Worm (Caenorhabditis elegans) whole organism, L2 larva: ENCODE data around the gene skr-10.

Source experiments
- C34F6.9 ChIP-seq: fragments of 150-350 bp; optimal IDR thresholded peaks from 2 replicates; lab custom pipeline; 2014; ENCODE audit warnings: missing biosample characterization, missing genetic modification characterization
- F13H6.1 ChIP-seq: sonication (generic microtip); optimal IDR thresholded peaks from 2 replicates; lab custom pipeline; 2016; ENCODE audit warnings: missing genetic modification characterization, missing compliant biosample characterization
- R02D3.7 ChIP-seq: fragments of 150-350 bp; optimal IDR thresholded peaks from 2 replicates; lab custom pipeline; 2014; ENCODE audit warnings: missing biosample characterization, missing genetic modification characterization
- Y55F3AM.14 ChIP-seq: fragments of 200-800 bp; sonication (Bioruptor generic); optimal IDR thresholded peaks from 2 replicates; lab custom pipeline; 2018; ENCODE audit warnings: mild to moderate bottlenecking, missing genetic modification characterization, missing compliant biosample characterization
- ZK546.5 ChIP-seq: sonication (generic microtip); optimal IDR thresholded peaks from 2 replicates; lab custom pipeline; 2017; ENCODE audit warnings: missing biosample characterization, missing genetic modification characterization
- alr-1 ChIP-seq: fragments of 150-350 bp; optimal IDR thresholded peaks from 2 replicates; lab custom pipeline; 2014; ENCODE audit warnings: missing biosample characterization, missing genetic modification characterization
- ama-1 ChIP-seq: fragments of 150-350 bp; optimal IDR thresholded peaks from 2 replicates; lab custom pipeline; 2018; ENCODE audit warnings: inconsistent platforms
- blmp-1 ChIP-seq: sonication (generic microtip); optimal IDR thresholded peaks from 2 replicates; lab custom pipeline; 2017; ENCODE audit warnings: missing genetic modification characterization, mild to moderate bottlenecking, missing compliant biosample characterization, antibody characterized with exemption, moderate library complexity; ENCODE audit not compliant: insufficient read depth
- ceh-82 ChIP-seq: fragments of 150-350 bp; optimal IDR thresholded peaks from 2 replicates; lab custom pipeline; 2014; ENCODE audit warnings: missing biosample characterization, missing genetic modification characterization
- dmd-4 ChIP-seq: sonication (generic microtip); optimal IDR thresholded peaks from 2 replicates; lab custom pipeline; 2017; ENCODE audit warnings: missing biosample characterization, missing genetic modification characterization
- egl-27 ChIP-seq: sonication (generic microtip); optimal IDR thresholded peaks from 3 replicates; lab custom pipeline; 2017; ENCODE audit warnings: missing biosample characterization, missing genetic modification reagents, missing genetic modification characterization
- elt-1 ChIP-seq: fragments of 150-350 bp; optimal IDR thresholded peaks from 2 replicates; lab custom pipeline; 2014; ENCODE audit warnings: missing biosample characterization, missing genetic modification characterization
- fos-1 ChIP-seq: fragments of 150-350 bp; optimal IDR thresholded peaks from 2 replicates; lab custom pipeline; 2014; ENCODE audit warnings: missing biosample characterization, missing genetic modification characterization
- gmeb-1 ChIP-seq: fragments of 150-350 bp; optimal IDR thresholded peaks from 2 replicates; lab custom pipeline; 2014; ENCODE audit warnings: missing biosample characterization, missing genetic modification characterization
- lin-11 ChIP-seq: fragments of 150-350 bp; sonication (generic microtip); optimal IDR thresholded peaks from 2 replicates; lab custom pipeline; 2014; ENCODE audit warnings: missing biosample characterization, missing genetic modification characterization, inconsistent platforms, mixed read lengths
- lin-13 ChIP-seq: fragments of 150-350 bp; optimal IDR thresholded peaks from 2 replicates; lab custom pipeline; 2014; ENCODE audit warnings: missing biosample characterization, missing genetic modification reagents, missing genetic modification characterization
- lsy-2 ChIP-seq, 2 experiments: fragments of 150-350 bp in 1 of 2; sonication (generic microtip) in 1 of 2; optimal IDR thresholded peaks; 2 replicates each; lab custom pipeline; 2014 to 2017; ENCODE audit warnings: missing biosample characterization in 2 of 2, missing genetic modification characterization in 2 of 2
- mdl-1 ChIP-seq, 2 experiments: fragments of 150-350 bp in 1 of 2; sonication (generic microtip) in 1 of 2; optimal IDR thresholded peaks; 2 replicates each; lab custom pipeline; 2017; ENCODE audit warnings: missing biosample characterization in 2 of 2, missing genetic modification characterization in 2 of 2
- nhr-10 ChIP-seq: sonication (generic microtip); optimal IDR thresholded peaks from 2 replicates; lab custom pipeline; 2017; ENCODE audit warnings: missing biosample characterization, missing genetic modification characterization
- nhr-11 ChIP-seq: fragments of 150-350 bp; optimal IDR thresholded peaks from 2 replicates; lab custom pipeline; 2014; ENCODE audit warnings: missing biosample characterization, missing genetic modification characterization
- nhr-129 ChIP-seq: fragments of 150-350 bp; optimal IDR thresholded peaks from 2 replicates; lab custom pipeline; 2014; ENCODE audit warnings: missing biosample characterization, missing genetic modification characterization
- nhr-23 ChIP-seq: fragments of 150-350 bp; optimal IDR thresholded peaks from 2 replicates; lab custom pipeline; 2014; ENCODE audit warnings: missing biosample characterization, missing genetic modification reagents, missing genetic modification characterization
- nhr-237 ChIP-seq: fragments of 150-350 bp; optimal IDR thresholded peaks from 2 replicates; lab custom pipeline; 2014; ENCODE audit warnings: missing biosample characterization, missing genetic modification characterization
- nhr-77 ChIP-seq: fragments of 150-350 bp; optimal IDR thresholded peaks from 2 replicates; lab custom pipeline; 2014; ENCODE audit warnings: missing biosample characterization, missing genetic modification characterization
- peb-1 ChIP-seq: fragments of 150-350 bp; optimal IDR thresholded peaks from 2 replicates; lab custom pipeline; 2014; ENCODE audit warnings: missing biosample characterization, missing genetic modification characterization
- skn-1 ChIP-seq: sonication (generic microtip); optimal IDR thresholded peaks from 2 replicates; lab custom pipeline; 2017; ENCODE audit warnings: missing biosample characterization, missing genetic modification characterization
- sma-3 ChIP-seq: sonication (generic microtip); optimal IDR thresholded peaks from 2 replicates; lab custom pipeline; 2016; ENCODE audit warnings: missing genetic modification reagents, missing genetic modification characterization, missing compliant biosample characterization
- sma-9 ChIP-seq, 2 experiments: fragments of 150-350 bp in 1 of 2; sonication (generic microtip) in 1 of 2; optimal IDR thresholded peaks; 2 replicates each; lab custom pipeline; 2014 to 2016; ENCODE audit warnings: missing genetic modification characterization in 2 of 2, mild to moderate bottlenecking in 1 of 2, missing biosample characterization in 1 of 2, missing compliant biosample characterization in 1 of 2, missing genetic modification reagents in 1 of 2, moderate library complexity in 1 of 2
- snpc-4 ChIP-seq: fragments of 150-350 bp; optimal IDR thresholded peaks from 2 replicates; lab custom pipeline; 2014; ENCODE audit warnings: missing biosample characterization, missing genetic modification characterization
- unc-39 ChIP-seq: fragments of 150-350 bp; optimal IDR thresholded peaks from 2 replicates; lab custom pipeline; 2014; ENCODE audit warnings: missing biosample characterization, missing genetic modification characterization
- unc-55 ChIP-seq: fragments of 150-350 bp; sonication (generic microtip); optimal IDR thresholded peaks from 3 replicates; lab custom pipeline; 2014; ENCODE audit warnings: missing biosample characterization, missing genetic modification reagents, missing genetic modification characterization
- unc-62 ChIP-seq: fragments of 150-350 bp; optimal IDR thresholded peaks from 2 replicates; lab custom pipeline; 2014; ENCODE audit warnings: missing biosample characterization, missing genetic modification reagents, missing genetic modification characterization
- zag-1 ChIP-seq: fragments of 150-350 bp; optimal IDR thresholded peaks from 2 replicates; lab custom pipeline; 2014; ENCODE audit warnings: missing biosample characterization, missing genetic modification characterization
- ztf-11 ChIP-seq: sonication (generic microtip); optimal IDR thresholded peaks from 2 replicates; lab custom pipeline; 2017; ENCODE audit warnings: missing biosample characterization, missing genetic modification characterization
- ztf-4 ChIP-seq: fragments of 150-350 bp; optimal IDR thresholded peaks from 2 replicates; lab custom pipeline; 2014; ENCODE audit warnings: missing biosample characterization, missing genetic modification characterization

The skr-10 gene

DNA sequence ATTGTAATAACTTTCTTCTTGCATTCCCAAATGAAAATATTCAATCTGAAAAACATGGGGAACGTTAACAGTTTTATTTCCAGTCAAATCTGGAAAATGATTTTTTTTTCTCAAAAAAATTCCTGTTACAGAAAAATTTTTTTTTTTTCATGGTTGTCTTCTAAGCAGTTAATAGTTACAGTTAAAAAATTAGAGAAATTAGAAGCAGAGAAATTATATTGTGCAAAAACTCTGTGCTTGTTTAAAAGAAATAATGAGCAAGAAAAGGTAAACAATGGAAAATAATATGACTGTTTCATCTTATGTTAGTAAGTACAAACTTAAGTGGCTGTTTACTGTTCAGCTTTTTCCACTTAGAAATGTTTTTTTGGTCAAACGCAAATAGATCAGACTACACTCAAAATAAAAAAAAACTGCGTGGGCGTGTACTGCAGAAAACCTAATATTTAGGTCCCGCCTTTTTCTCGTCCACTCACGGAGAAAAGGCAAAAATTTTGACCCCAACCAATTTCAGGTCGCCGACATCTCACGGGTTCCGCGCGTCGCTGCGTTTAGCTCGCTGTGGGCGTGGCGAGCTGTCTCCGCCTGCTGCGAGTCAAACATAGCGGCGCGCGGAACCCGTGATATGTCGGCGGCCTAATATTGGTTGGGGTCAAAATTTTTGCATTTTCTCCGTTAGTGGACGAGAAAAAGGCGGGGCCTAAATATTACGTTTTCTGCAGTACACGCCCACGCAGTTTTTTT, 4.4 kb downstream of the skr-10 start, which contains the start of gene ifas-3:
Gene ifas-3 (minus strand): TSS at position 51 of the 744 bp plus-strand sequence.
- no peak for TF ChIP-seq unc-62
- no peak for TF ChIP-seq alr-1 (tag; lab: Kevin White, UChicago)
- no peak for TF ChIP-seq peb-1
- TF ChIP-seq R02D3.7: no peak
- TF ChIP-seq unc-55 (GFP tag; lab: Kevin White, UChicago): no peak
- TF ChIP-seq mdl-1 (tag; optimal IDR thresholded peaks at IDR 0.05; lab: Kevin White, UChicago): no peak
- no peak for TF ChIP-seq C34F6.9 (tag; lab: Kevin White, UChicago)
- TF ChIP-seq nhr-10 (tag; lab: Kevin White, UChicago): no peak
- no peak for TF ChIP-seq dmd-4
- no peak for TF ChIP-seq ztf-4 (tag; lab: Kevin White, UChicago)
- TF ChIP-seq lin-13 (GFP tag; lab: Kevin White, UChicago): no peak
- TF ChIP-seq lin-11 (tag; lab: Kevin White, UChicago): no peak

DNA sequence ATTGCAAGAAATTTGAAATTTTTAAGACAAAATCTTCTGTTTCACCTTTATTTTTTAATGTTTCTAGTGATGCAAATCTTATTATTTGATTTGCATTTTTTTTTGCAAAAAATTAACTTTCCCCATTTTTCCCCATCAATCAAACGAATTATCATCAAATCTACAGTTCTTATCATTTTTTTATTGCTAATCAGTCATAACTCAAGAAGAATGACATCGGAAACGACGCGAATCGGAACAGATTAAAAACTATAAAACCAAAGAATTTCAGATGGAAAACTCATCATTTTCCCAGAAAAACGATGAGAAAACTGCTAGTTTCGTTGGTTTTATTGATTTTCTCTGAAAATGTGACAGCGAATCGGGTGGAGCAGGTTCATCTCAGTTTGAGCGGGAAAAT, 5.0 kb downstream of the skr-10 start, which contains the start of gene Y105C5B.15:
Gene Y105C5B.15 (plus strand): TSS at position 297 of the 400 bp plus-strand sequence.
- TF ChIP-seq fos-1 (tag; lab: Kevin White, UChicago) (peak; percentile 67), unc-55 (GFP tag; lab: Kevin White, UChicago) (no peak)
- TF ChIP-seq, all 48 proteins: peak for 1

- TF ChIP-seq snpc-4 (tag; lab: Kevin White, UChicago): no peak
- no peak for TF ChIP-seq ztf-11 (tag; lab: Kevin White, UChicago)
- TF ChIP-seq nhr-10 (tag; lab: Kevin White, UChicago): no peak
- no peak for TF ChIP-seq elt-1
- no peak for TF ChIP-seq unc-39 (tag; lab: Kevin White, UChicago)
- TF ChIP-seq nhr-237: no peak
- TF ChIP-seq sma-3: no peak
- TF ChIP-seq nhr-23 (tag; lab: Kevin White, UChicago): no peak
- TF ChIP-seq nhr-77 (tag; lab: Kevin White, UChicago): no peak
- TF ChIP-seq R02D3.7: no peak
- no peak for TF ChIP-seq skn-1 (tag; lab: Kevin White, UChicago)
- TF ChIP-seq unc-62: no peak
- no peak for TF ChIP-seq C34F6.9 (tag; lab: Kevin White, UChicago)
- no peak for TF ChIP-seq ZK546.5 (tag; lab: Kevin White, UChicago)
- no peak for TF ChIP-seq F13H6.1
- no peak for TF ChIP-seq ama-1 (lab: Kevin White, UChicago)
- no peak for TF ChIP-seq gmeb-1
- TF ChIP-seq zag-1: no peak
- no peak for TF ChIP-seq nhr-11 (tag; lab: Kevin White, UChicago)
Observed at ce11 chrIV:15953689-15954088, 7.1 kb downstream of the skr-10 start.

- TF ChIP-seq egl-27 (tag; lab: Kevin White, UChicago): no peak
- TF ChIP-seq gmeb-1: no peak
- no peak for TF ChIP-seq sma-9 (GFP tag; optimal IDR thresholded peaks at IDR 0.05; lab: Kevin White, UChicago)
- TF ChIP-seq sma-9 (tag; optimal IDR thresholded peaks at IDR 0.05; lab: Kevin White, UChicago): no peak
- no peak for TF ChIP-seq ztf-4 (tag; lab: Kevin White, UChicago)
- TF ChIP-seq snpc-4 (tag; lab: Kevin White, UChicago): no peak
Observed at ce11 chrIV:15955349-15955748, 8.7 kb downstream of the skr-10 start.

DNA sequence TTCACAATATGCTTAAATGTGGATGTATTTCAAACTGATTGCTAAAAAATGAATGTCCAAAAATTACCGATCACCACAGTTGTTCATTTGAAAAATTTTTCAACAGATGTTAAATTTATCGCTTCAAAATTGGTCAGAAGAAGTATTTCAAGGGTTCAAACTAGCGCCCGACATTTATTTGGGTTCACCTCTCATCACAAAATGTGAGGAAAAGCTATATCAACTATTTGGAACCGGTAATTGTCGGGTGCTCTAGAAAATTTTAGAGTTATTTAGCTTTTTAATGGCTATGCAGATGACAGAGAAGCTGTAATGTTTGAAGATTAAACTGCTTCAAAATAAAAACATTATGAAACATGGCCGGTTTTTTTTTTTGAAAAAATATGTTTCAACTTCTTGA, 14.5 kb downstream of the skr-10 start:
- no peak for TF ChIP-seq zag-1
- no peak for TF ChIP-seq nhr-237
- TF ChIP-seq unc-62: no peak
- no peak for TF ChIP-seq blmp-1 (tag; lab: Kevin White, UChicago)
- TF ChIP-seq sma-9 (GFP tag; optimal IDR thresholded peaks at IDR 0.05; lab: Kevin White, UChicago): no peak
- no peak for TF ChIP-seq sma-9 (tag; optimal IDR thresholded peaks at IDR 0.05; lab: Kevin White, UChicago)
- no peak for TF ChIP-seq Y55F3AM.14 (GFP tag; lab: Kevin White, UChicago)
- TF ChIP-seq lin-13 (GFP tag; lab: Kevin White, UChicago): no peak
- no peak for TF ChIP-seq ZK546.5 (tag; lab: Kevin White, UChicago)
- no peak for TF ChIP-seq sma-3
- TF ChIP-seq nhr-129 (tag; lab: Kevin White, UChicago): no peak
- no peak for TF ChIP-seq lsy-2 (tag; optimal IDR thresholded peaks at IDR 0.05; lab: Kevin White, UChicago)
- no peak for TF ChIP-seq ceh-82 (tag; lab: Kevin White, UChicago)
- no peak for TF ChIP-seq peb-1
